Worm (Caenorhabditis elegans): ENCODE results near the gene C26B2.2.
A peak's percentile ranks its signal among the peaks of the same experiment; 100 is the strongest.

Gene C26B2.2

DNA sequence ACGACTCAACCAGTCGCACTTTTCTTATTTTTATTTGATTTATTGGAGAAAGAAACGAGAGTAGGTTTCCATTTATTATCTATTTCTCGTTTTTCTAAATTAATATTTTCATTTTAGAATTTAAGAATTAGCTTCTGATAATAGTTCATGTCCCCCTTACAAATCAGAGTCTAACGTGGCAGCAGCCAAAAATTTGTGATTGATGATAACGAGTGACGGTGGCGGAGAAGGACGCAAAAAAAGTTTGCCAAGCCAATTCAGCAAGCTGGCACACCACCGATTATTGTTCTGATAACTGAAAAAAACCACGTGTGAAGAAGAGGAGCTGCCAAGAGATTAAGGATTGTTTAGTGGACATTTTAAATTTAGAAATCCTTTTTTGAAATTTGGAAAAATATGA is 8.2 kb upstream of the C26B2.2 start:
- TF ChIP-seq unc-130 (GFP tag; optimal IDR thresholded peaks at IDR 0.05) = no peak
- TF ChIP-seq D1046.2 (GFP tag; IDR thresholded peaks at IDR 0.05) = no peak
- peak in 1 of 2 experiments; percentile 26 for TF ChIP-seq mdl-1 (tag; optimal IDR thresholded peaks at IDR 0.05)
- no peak for TF ChIP-seq F10B5.3 (tag; optimal IDR thresholded peaks at IDR 0.05)
- no peak for TF ChIP-seq nhr-10 (tag; optimal IDR thresholded peaks at IDR 0.05)
- TF ChIP-seq pqm-1 (tag; optimal IDR thresholded peaks at IDR 0.05) = peak; percentile 97
- TF ChIP-seq daf-12 (tag; optimal IDR thresholded peaks at IDR 0.05) = no peak
- TF ChIP-seq Y5F2A.4 (GFP tag; optimal IDR thresholded peaks at IDR 0.05) = no peak
- no peak for TF ChIP-seq tra-1 (GFP tag; IDR thresholded peaks at IDR 0.05)
- TF ChIP-seq unc-62 (GFP tag; optimal IDR thresholded peaks at IDR 0.05 in 1 of 2) = no peak
- no peak for TF ChIP-seq unc-62 (tag; optimal IDR thresholded peaks at IDR 0.05)
- peak; percentile 62 for TF ChIP-seq hlh-11 (tag; optimal IDR thresholded peaks at IDR 0.05)
- TF ChIP-seq lin-29 (GFP tag; IDR thresholded peaks at IDR 0.05) = no peak
- TF ChIP-seq mxl-3 (GFP tag; optimal IDR thresholded peaks at IDR 0.05) = peak; percentile 55
- no peak for TF ChIP-seq zfp-3 (GFP tag; conservative IDR thresholded peaks at IDR 0.05)
- TF ChIP-seq dmd-8 (GFP tag; IDR thresholded peaks at IDR 0.05) = no peak
- TF ChIP-seq nhr-41 (GFP tag; IDR thresholded peaks at IDR 0.05) = no peak
- TF ChIP-seq skn-1 (tag; optimal IDR thresholded peaks at IDR 0.05) = no peak
- no peak for TF ChIP-seq mxl-2 (GFP tag; conservative IDR thresholded peaks at IDR 0.05)
- no peak for TF ChIP-seq unc-39 (tag; optimal IDR thresholded peaks at IDR 0.05)
- no peak for TF ChIP-seq nhr-76 (tag; optimal IDR thresholded peaks at IDR 0.05)
- no peak for TF ChIP-seq arid-1 (GFP tag; conservative IDR thresholded peaks at IDR 0.05)
- peak; percentile 81 for TF ChIP-seq dmd-6 (GFP tag; IDR thresholded peaks at IDR 0.05)
- TF ChIP-seq dve-1 (tag; optimal IDR thresholded peaks at IDR 0.05; ENCODE audit: insufficient read depth) = peak; percentile 61
- no peak for TF ChIP-seq cey-2 (tag; optimal IDR thresholded peaks at IDR 0.05; ENCODE audit: borderline replicate concordance, insufficient read depth)
- TF ChIP-seq aha-1 (tag) = peak; percentile 48
- no peak for TF ChIP-seq spr-1 (tag; optimal IDR thresholded peaks at IDR 0.05)
- TF ChIP-seq duxl-1 (tag; optimal IDR thresholded peaks at IDR 0.05; ENCODE audit: poor library complexity) = no peak
- TF ChIP-seq nhr-28 (tag; optimal IDR thresholded peaks at IDR 0.05) = peak; percentile 13

ce11 chrIV:8029413-8029812 is 7.5 kb upstream of the C26B2.2 start, which contains the start of gene nhr-31:
nhr-31 (minus strand) TSS chrIV:8029513.
- TF ChIP-seq ZK546.5 (tag; optimal IDR thresholded peaks at IDR 0.05) (no peak), ceh-62 (tag; optimal IDR thresholded peaks at IDR 0.05) (no peak), aha-1 (tag) (no peak), pha-4 (GFP tag; IDR thresholded peaks at IDR 0.05) (no peak), pha-4 (tag; optimal IDR thresholded peaks at IDR 0.05) (no peak), rbr-2 (tag; optimal IDR thresholded peaks at IDR 0.05) (no peak), nhr-11 (tag; optimal IDR thresholded peaks at IDR 0.05) (no peak), tag-97 (GFP tag; IDR thresholded peaks at IDR 0.05) (no peak), nhr-77 (tag; optimal IDR thresholded peaks at IDR 0.05) (no peak), nhr-237 (tag; optimal IDR thresholded peaks at IDR 0.05) (no peak), zfp-2 (tag; optimal IDR thresholded peaks at IDR 0.05) (no peak), dve-1 (tag; optimal IDR thresholded peaks at IDR 0.05; ENCODE audit: insufficient read depth) (no peak), ctbp-1 (GFP tag; IDR thresholded peaks at IDR 0.05) (no peak), T26A8.4 (GFP tag; IDR thresholded peaks at IDR 0.05) (no peak)

- TF ChIP-seq ceh-20 (GFP tag; IDR thresholded peaks at IDR 0.05) (peak; percentile 37), lin-1 (GFP tag; IDR thresholded peaks at IDR 0.05) (no peak), unc-62 (GFP tag; optimal IDR thresholded peaks at IDR 0.05 in 1 of 2) (peak in 1 of 2 experiments; percentile 94), unc-62 (tag; optimal IDR thresholded peaks at IDR 0.05) (no peak), ztf-11 (tag; optimal IDR thresholded peaks at IDR 0.05) (no peak), ces-1 (GFP tag; optimal IDR thresholded peaks at IDR 0.05) (no peak), daf-19 (GFP tag; conservative IDR thresholded peaks at IDR 0.05) (no peak), arid-1 (GFP tag; conservative IDR thresholded peaks at IDR 0.05) (no peak), nhr-28 (tag; optimal IDR thresholded peaks at IDR 0.05) (peak; percentile 68), mxl-2 (GFP tag; conservative IDR thresholded peaks at IDR 0.05) (no peak), nhr-25 (tag; optimal IDR thresholded peaks at IDR 0.05; ENCODE audit: borderline replicate concordance, insufficient read depth) (peak; percentile 20), pqm-1 (tag; optimal IDR thresholded peaks at IDR 0.05) (peak; percentile 49), ceh-82 (tag; optimal IDR thresholded peaks at IDR 0.05) (no peak), nhr-102 (tag; optimal IDR thresholded peaks at IDR 0.05) (peak; percentile 19), hlh-11 (tag; optimal IDR thresholded peaks at IDR 0.05) (peak; percentile 83), daf-12 (tag; optimal IDR thresholded peaks at IDR 0.05) (no peak), tra-1 (GFP tag; IDR thresholded peaks at IDR 0.05) (peak; percentile 67), mep-1 (tag; optimal IDR thresholded peaks at IDR 0.05) (peak; percentile 70)
Measured at ce11 chrIV:8028372-8028771, 6.5 kb upstream of the C26B2.2 start.
